Worm (Caenorhabditis elegans) whole organism, L1 larva: Measurements from ENCODE around the gene srg-60.

ENCODE experiments used
- blmp-1 ChIP-seq: fragments of 150-350 bp; optimal IDR thresholded peaks from 2 replicates; lab custom pipeline; 2014; ENCODE audit warnings: missing biosample characterization, missing genetic modification characterization
- efl-1 ChIP-seq, 4 experiments: fragments of 150-350 bp; optimal IDR thresholded peaks in 3 of 4; peaks in 1 of 4; 1 replicate in 1 of 4; 2 replicates in 3 of 4; lab custom pipeline; 2014; ENCODE audit warnings: missing biosample characterization in 2 of 4, missing genetic modification characterization in 2 of 4, missing genetic modification reagents in 2 of 4
- fos-1 ChIP-seq: fragments of 150-350 bp; optimal IDR thresholded peaks from 2 replicates; lab custom pipeline; 2014; ENCODE audit warnings: missing biosample characterization, missing genetic modification characterization
- lin-35 ChIP-seq, 2 experiments: fragments of 150-350 bp; optimal IDR thresholded peaks; 2 replicates each; lab custom pipeline; 2014; ENCODE audit warnings: missing biosample characterization in 2 of 2, missing genetic modification characterization in 2 of 2, missing genetic modification reagents in 2 of 2
- mdl-1 ChIP-seq, 2 experiments: fragments of 150-350 bp; optimal IDR thresholded peaks; 2 replicates each; lab custom pipeline; 2014 to 2017; ENCODE audit warnings: missing biosample characterization in 2 of 2, missing genetic modification characterization in 2 of 2, inconsistent platforms in 1 of 2
- zag-1 ChIP-seq: fragments of 150-350 bp; optimal IDR thresholded peaks from 2 replicates; lab custom pipeline; 2014; ENCODE audit warnings: missing biosample characterization, missing genetic modification characterization

DNA sequence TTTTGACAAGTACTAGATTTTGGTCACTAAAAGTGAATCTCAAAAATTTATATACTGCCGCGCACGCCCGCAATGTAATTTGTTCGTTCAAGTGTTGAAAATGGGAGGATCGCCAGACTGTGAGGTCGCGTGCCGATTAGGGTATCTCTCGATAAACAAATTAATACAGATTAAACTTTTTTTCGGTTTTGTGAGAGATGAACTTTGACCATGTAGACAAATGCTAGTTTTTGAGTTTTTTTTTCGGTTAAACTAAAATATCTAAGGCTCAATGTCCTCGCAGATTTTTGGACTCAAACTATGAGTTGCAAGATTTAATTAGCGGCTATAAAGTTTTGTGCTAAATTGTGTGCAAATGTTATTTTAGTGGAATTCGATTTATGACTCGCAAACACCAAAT lies 47.3 kb upstream of the srg-60 start, which contains the start of gene dhs-15:
- TF ChIP-seq fos-1 (tag; lab: Kevin White, UChicago), result no peak
- TF ChIP-seq efl-1 (optimal IDR thresholded peaks at IDR 0.05; lab: Kevin White, UChicago), result no peak
- TF ChIP-seq efl-1 (GFP tag; optimal IDR thresholded peaks at IDR 0.05 in 1 of 2; lab: Kevin White, UChicago), result no peak
- TF ChIP-seq mdl-1 (tag; optimal IDR thresholded peaks at IDR 0.05; lab: Kevin White, UChicago), result no peak
- TF ChIP-seq blmp-1 (tag; lab: Kevin White, UChicago), result no peak
- no peak for TF ChIP-seq zag-1 (tag; lab: Kevin White, UChicago)
- TF ChIP-seq lin-35 (GFP tag; optimal IDR thresholded peaks at IDR 0.05; lab: Kevin White, UChicago), result no peak
